Fruit fly (Drosophila melanogaster) whole organism, wandering third instar larva: ENCODE results near the gene bor.

Experiments used
- Hr78 ChIP-seq: fragments of >200 bp; optimal IDR thresholded peaks from 2 replicates; lab custom pipeline; 2017; ENCODE audit warnings: missing biosample characterization, missing genetic modification characterization
- Myc ChIP-seq: fragments of >200 bp; optimal IDR thresholded peaks from 2 replicates; lab custom pipeline; 2017
- N ChIP-seq: fragments of >200 bp; optimal IDR thresholded peaks from 2 replicates; lab custom pipeline; 2018; ENCODE audit warnings: missing biosample characterization, missing external identifiers, missing genetic modification characterization
- fru ChIP-seq: fragments of 200-800 bp; sonication (Bioruptor generic); optimal IDR thresholded peaks from 3 replicates; lab custom pipeline; 2016; ENCODE audit warnings: missing biosample characterization, mild to moderate bottlenecking, missing genetic modification characterization
- h ChIP-seq: fragments of 200-800 bp; sonication (Bioruptor generic); optimal IDR thresholded peaks from 3 replicates; lab custom pipeline; 2016; ENCODE audit warnings: missing biosample characterization, mild to moderate bottlenecking, missing genetic modification characterization
- lola ChIP-seq: fragments of >200 bp; optimal IDR thresholded peaks from 2 replicates; lab custom pipeline; 2017; ENCODE audit warnings: missing biosample characterization, missing genetic modification characterization
- usp ChIP-seq: fragments of >200 bp; optimal IDR thresholded peaks from 2 replicates; lab custom pipeline; 2017; ENCODE audit warnings: missing biosample characterization, missing genetic modification characterization

DNA sequence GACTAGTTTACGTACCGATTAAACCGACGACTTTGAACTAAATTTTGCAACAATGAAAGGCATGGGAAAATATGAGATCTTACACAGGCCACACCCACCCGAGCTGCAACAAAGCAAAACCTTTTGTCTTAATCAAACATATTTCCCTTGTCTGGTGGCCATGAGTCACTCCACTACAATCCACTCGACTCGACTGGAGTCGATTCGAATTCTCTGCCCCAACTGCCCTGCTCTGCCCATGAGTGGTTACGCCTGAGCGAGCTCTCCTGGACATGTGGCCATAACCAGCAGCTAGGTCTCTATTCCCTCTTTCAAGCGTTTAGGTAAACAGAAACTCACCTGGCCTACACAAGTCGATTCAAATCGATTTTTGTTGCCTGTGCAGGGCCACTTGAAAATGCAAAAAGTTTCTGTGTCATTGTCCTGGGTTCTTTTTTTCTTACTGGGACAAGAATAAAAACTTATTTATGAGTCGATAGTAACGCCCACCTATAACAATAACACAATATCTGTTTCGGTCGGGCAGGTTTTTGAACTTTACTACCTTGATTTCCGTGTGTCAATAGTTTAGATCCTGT lies 24.9 kb upstream of the bor start:
- TF ChIP-seq N (no peak), Hr78 (GFP tag; lab: Kevin White, UChicago) (no peak), Myc (lab: Kevin White, UChicago) (no peak), usp (GFP tag; lab: Kevin White, UChicago) (no peak), lola (GFP tag; lab: Kevin White, UChicago) (no peak), fru (GFP tag; lab: Kevin White, UChicago) (no peak), h (GFP tag; lab: Kevin White, UChicago) (no peak)
